Worm (Caenorhabditis elegans) whole organism, late embryonic: ENCODE results near the gene col-68.

Experiments used
- C08G9.2 ChIP-seq: sonication (generic microtip); optimal IDR thresholded peaks from 2 replicates; lab custom pipeline; 2016; ENCODE audit warnings: mild to moderate bottlenecking, missing genetic modification characterization, moderate library complexity, missing compliant biosample characterization
- C38D4.7 ChIP-seq: fragments of 200-800 bp; sonication (Bioruptor generic); optimal IDR thresholded peaks from 2 replicates; lab custom pipeline; 2018; ENCODE audit warnings: mild to moderate bottlenecking, missing genetic modification characterization, moderate library complexity, missing compliant biosample characterization
- T23F11.4 ChIP-seq: fragments of 200-800 bp; sonication (Bioruptor generic); optimal IDR thresholded peaks from 2 replicates; lab custom pipeline; 2018; ENCODE audit warnings: mild to moderate bottlenecking, missing genetic modification characterization, missing compliant biosample characterization
- Y22D7AL.16 ChIP-seq: sonication (generic microtip); optimal IDR thresholded peaks from 2 replicates; lab custom pipeline; 2016; ENCODE audit warnings: missing genetic modification characterization, missing compliant biosample characterization
- ahr-1 ChIP-seq: sonication (generic microtip); optimal IDR thresholded peaks from 2 replicates; lab custom pipeline; 2016; ENCODE audit warnings: missing genetic modification characterization, missing compliant biosample characterization
- ceh-2 ChIP-seq: sonication (generic microtip); optimal IDR thresholded peaks from 2 replicates; lab custom pipeline; 2016; ENCODE audit warnings: missing genotype, missing genetic modification characterization, missing compliant biosample characterization
- ceh-22 ChIP-seq: sonication (generic microtip); optimal IDR thresholded peaks from 2 replicates; lab custom pipeline; 2017; ENCODE audit warnings: missing biosample characterization, missing genetic modification characterization
- ceh-24 ChIP-seq: sonication (generic microtip); optimal IDR thresholded peaks from 2 replicates; lab custom pipeline; 2016; ENCODE audit warnings: mild to moderate bottlenecking, missing genetic modification characterization, missing compliant biosample characterization
- ceh-30 ChIP-seq: fragments of 150-350 bp; optimal IDR thresholded peaks from 2 replicates; lab custom pipeline; 2014; ENCODE audit warnings: missing biosample characterization, missing genetic modification characterization
- ceh-31 ChIP-seq: sonication (generic microtip); optimal IDR thresholded peaks from 2 replicates; lab custom pipeline; 2016; ENCODE audit warnings: missing genetic modification characterization, missing compliant biosample characterization
- ceh-34 ChIP-seq: sonication (generic microtip); optimal IDR thresholded peaks from 2 replicates; lab custom pipeline; 2016; ENCODE audit warnings: mild to moderate bottlenecking, missing genetic modification characterization, missing compliant biosample characterization
- ceh-45 ChIP-seq: fragments of 200-800 bp; sonication (Bioruptor generic); IDR thresholded peaks from 2 replicates; pipeline ENCODE4 v1.3.6; 2022; ENCODE audit warnings: missing genetic modification reagents, missing genetic modification characterization, missing compliant biosample characterization
- ceh-6 ChIP-seq: fragments of 200-800 bp; sonication (Bioruptor generic); optimal IDR thresholded peaks from 2 replicates; lab custom pipeline; 2018; ENCODE audit warnings: mild to moderate bottlenecking, missing genetic modification characterization, missing compliant biosample characterization
- ceh-9 ChIP-seq: sonication (generic microtip); optimal IDR thresholded peaks from 2 replicates; lab custom pipeline; 2016; ENCODE audit warnings: mild to moderate bottlenecking, missing genetic modification characterization, inconsistent platforms, missing compliant biosample characterization
- che-1 ChIP-seq: sonication (generic microtip); optimal IDR thresholded peaks from 2 replicates; lab custom pipeline; 2016; ENCODE audit warnings: mild to moderate bottlenecking, missing genetic modification characterization, missing compliant biosample characterization
- dmd-4 ChIP-seq: sonication (generic microtip); optimal IDR thresholded peaks from 2 replicates; lab custom pipeline; 2016; ENCODE audit warnings: borderline replicate concordance, missing genetic modification characterization, missing compliant biosample characterization
- eyg-1 ChIP-seq: sonication (generic microtip); optimal IDR thresholded peaks from 2 replicates; lab custom pipeline; 2016; ENCODE audit warnings: missing genotype, missing genetic modification characterization, missing compliant biosample characterization
- fax-1 ChIP-seq: sonication (generic microtip); optimal IDR thresholded peaks from 2 replicates; lab custom pipeline; 2016; ENCODE audit warnings: missing genotype, missing genetic modification characterization, missing compliant biosample characterization
- fkh-10 ChIP-seq: fragments of 150-350 bp; optimal IDR thresholded peaks from 2 replicates; lab custom pipeline; 2014; ENCODE audit warnings: missing biosample characterization, missing genetic modification reagents, missing genetic modification characterization
- fkh-6 ChIP-seq: sonication (generic microtip); optimal IDR thresholded peaks from 2 replicates; lab custom pipeline; 2016; ENCODE audit warnings: missing genetic modification characterization, missing compliant biosample characterization
- hlh-13 ChIP-seq: fragments of 200-800 bp; sonication (Bioruptor generic); optimal IDR thresholded peaks from 2 replicates; lab custom pipeline; 2018; ENCODE audit warnings: mild to moderate bottlenecking, missing genetic modification characterization, missing compliant biosample characterization
- hlh-15 ChIP-seq: sonication (generic microtip); optimal IDR thresholded peaks from 2 replicates; lab custom pipeline; 2016; ENCODE audit warnings: missing genetic modification characterization, missing compliant biosample characterization
- lin-11 ChIP-seq: fragments of 200-800 bp; sonication (Bioruptor generic); optimal IDR thresholded peaks from 2 replicates; lab custom pipeline; 2018; ENCODE audit warnings: mild to moderate bottlenecking, missing genetic modification characterization, missing compliant biosample characterization
- nfya-1 ChIP-seq: sonication (generic microtip); optimal IDR thresholded peaks from 2 replicates; lab custom pipeline; 2017; ENCODE audit warnings: missing genetic modification characterization, mild to moderate bottlenecking, missing compliant biosample characterization, antibody characterized with exemption, moderate library complexity
- nhr-11 ChIP-seq: fragments of 150-350 bp; optimal IDR thresholded peaks from 2 replicates; lab custom pipeline; 2014; ENCODE audit warnings: missing biosample characterization, missing genetic modification characterization
- nhr-232 ChIP-seq: sonication (generic microtip); optimal IDR thresholded peaks from 2 replicates; lab custom pipeline; 2016; ENCODE audit warnings: missing genetic modification characterization, missing compliant biosample characterization
- npax-4 ChIP-seq: sonication (generic microtip); optimal IDR thresholded peaks from 2 replicates; lab custom pipeline; 2016; ENCODE audit warnings: missing genetic modification characterization, missing compliant biosample characterization
- odd-2 ChIP-seq: sonication (generic microtip); optimal IDR thresholded peaks from 2 replicates; lab custom pipeline; 2017; ENCODE audit warnings: antibody characterized with exemption, mild to moderate bottlenecking, missing genetic modification characterization, missing compliant biosample characterization
- pha-2 ChIP-seq: sonication (generic microtip); optimal IDR thresholded peaks from 2 replicates; lab custom pipeline; 2017; ENCODE audit warnings: mild to moderate bottlenecking, missing genetic modification characterization, missing compliant biosample characterization
- pha-4 ChIP-seq: fragments of 150-350 bp; optimal IDR thresholded peaks from 2 replicates; lab custom pipeline; 2018; ENCODE audit warnings: missing biosample characterization, missing genetic modification reagents, missing genetic modification characterization
- sox-2 ChIP-seq: fragments of 200-800 bp; sonication (Bioruptor generic); IDR thresholded peaks from 2 replicates; pipeline ENCODE4 v1.3.6; 2022; ENCODE audit warnings: missing genetic modification reagents, missing genetic modification characterization, missing compliant biosample characterization
- sox-4 ChIP-seq: sonication (generic microtip); optimal IDR thresholded peaks from 2 replicates; lab custom pipeline; 2017; ENCODE audit warnings: mild to moderate bottlenecking, missing genetic modification characterization, inconsistent platforms, missing compliant biosample characterization
- syd-9 ChIP-seq: sonication (generic microtip); optimal IDR thresholded peaks from 2 replicates; lab custom pipeline; 2016; ENCODE audit warnings: mild to moderate bottlenecking, missing genetic modification characterization, moderate library complexity, missing compliant biosample characterization
- tbx-2 ChIP-seq: sonication (generic microtip); optimal IDR thresholded peaks from 2 replicates; lab custom pipeline; 2016; ENCODE audit warnings: missing genetic modification characterization, missing compliant biosample characterization
- unc-42 ChIP-seq: sonication (generic microtip); optimal IDR thresholded peaks from 2 replicates; lab custom pipeline; 2016; ENCODE audit warnings: missing genotype, missing genetic modification characterization, missing compliant biosample characterization
- unc-55 ChIP-seq: sonication (generic microtip); optimal IDR thresholded peaks from 2 replicates; lab custom pipeline; 2017; ENCODE audit warnings: missing biosample characterization, missing genetic modification reagents, missing genetic modification characterization
- unc-86 ChIP-seq: sonication (generic microtip); optimal IDR thresholded peaks from 2 replicates; lab custom pipeline; 2016; ENCODE audit warnings: missing genetic modification characterization, missing compliant biosample characterization
- ztf-16 ChIP-seq: sonication (generic microtip); optimal IDR thresholded peaks from 2 replicates; lab custom pipeline; 2017; ENCODE audit warnings: missing genetic modification characterization, missing compliant biosample characterization

col-68 gene

DNA sequence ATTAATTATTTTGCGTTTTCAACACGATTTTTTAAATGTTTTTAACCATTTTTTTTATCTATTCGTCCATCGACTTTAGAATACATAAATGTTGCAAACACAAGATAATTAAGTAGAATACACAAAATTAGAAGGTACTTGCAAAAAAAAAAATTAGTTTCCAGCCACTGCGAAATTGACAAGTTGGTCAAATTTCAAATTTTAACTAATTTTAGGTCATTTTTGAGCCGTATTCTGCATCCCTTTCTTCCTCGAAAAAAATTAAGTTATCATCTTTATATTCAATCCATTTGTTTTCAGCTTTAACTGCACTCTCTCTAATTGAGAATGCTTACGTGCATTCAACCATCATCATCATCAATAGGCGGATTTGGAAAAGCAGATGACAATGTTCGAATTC lies 35.0 kb upstream of the col-68 start, which contains the start of gene egl-26:
TSS of gene egl-26 (plus strand) at position 301 of the 400 bp plus-strand sequence.
- TF ChIP-seq ceh-45 (GFP tag; lab: Robert Waterston, UW): no peak
- TF ChIP-seq ceh-31 (tag; lab: Kevin White, UChicago): no peak
- TF ChIP-seq ceh-30 (tag; lab: Kevin White, UChicago): no peak
- TF ChIP-seq ceh-9 (tag; lab: Kevin White, UChicago): no peak
- TF ChIP-seq ceh-6 (GFP tag; lab: Kevin White, UChicago): no peak
- TF ChIP-seq ceh-24 (tag; lab: Kevin White, UChicago): no peak
- no peak for TF ChIP-seq C08G9.2 (tag; lab: Kevin White, UChicago)
- TF ChIP-seq eyg-1: no peak
- TF ChIP-seq Y22D7AL.16 (tag; lab: Kevin White, UChicago): no peak
- no peak for TF ChIP-seq ztf-16
- TF ChIP-seq sox-4 (tag; lab: Kevin White, UChicago): no peak
- no peak for TF ChIP-seq dmd-4
- TF ChIP-seq hlh-15 (tag; lab: Kevin White, UChicago): no peak
- TF ChIP-seq ahr-1 (tag; lab: Kevin White, UChicago): no peak

DNA sequence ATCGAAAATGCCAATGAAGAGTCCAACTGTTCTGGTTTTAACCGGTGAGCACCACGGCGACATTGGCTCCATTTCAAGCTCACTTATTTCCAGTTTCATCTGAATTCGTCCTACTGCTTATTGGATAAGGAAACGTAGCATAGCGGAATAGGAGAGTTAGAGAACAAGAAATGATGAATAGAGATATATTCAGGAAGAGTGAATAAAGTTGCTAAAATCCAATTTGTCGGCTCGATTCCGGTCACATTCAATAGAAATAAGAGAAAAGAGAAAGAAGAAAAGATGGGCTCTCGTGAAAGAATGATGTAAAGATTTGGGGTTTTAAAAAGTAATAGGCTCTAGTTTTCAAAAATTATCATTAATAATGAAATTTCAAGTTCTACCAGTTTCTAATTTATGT lies 31.0 kb upstream of the col-68 start:
- TF ChIP-seq odd-2 (tag; lab: Kevin White, UChicago) (no peak), pha-4 (tag; lab: Kevin White, UChicago) (no peak), fkh-6 (tag; lab: Kevin White, UChicago) (no peak), fkh-10 (GFP tag; lab: Kevin White, UChicago) (peak; percentile 11), unc-42 (tag; lab: Kevin White, UChicago) (peak; percentile 97)
- TF ChIP-seq, all 69 proteins: peak for 2

DNA sequence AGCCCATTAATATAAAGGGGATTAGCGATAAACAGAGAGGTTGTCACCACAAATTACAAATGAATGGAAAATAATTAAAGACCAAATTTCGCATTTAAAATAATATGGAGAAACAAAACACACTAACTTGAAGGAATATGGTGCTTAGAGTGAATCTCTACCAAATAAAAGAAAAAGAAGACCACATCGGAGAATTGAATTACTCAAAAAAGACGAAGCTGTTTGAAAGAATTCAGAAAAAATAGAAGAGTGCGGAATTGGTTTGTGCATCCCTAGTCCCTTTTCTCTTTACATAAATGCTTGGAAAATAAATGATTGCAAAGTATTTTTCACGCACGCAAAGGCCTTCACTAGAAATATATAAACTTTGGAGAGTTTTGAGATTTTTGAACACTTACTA lies 30.4 kb upstream of the col-68 start:
- TF ChIP-seq fax-1 (no peak), nhr-11 (no peak), syd-9 (tag; lab: Kevin White, UChicago) (no peak), hlh-13 (GFP tag; lab: Kevin White, UChicago) (no peak), sox-2 (GFP tag; lab: Robert Waterston, UW) (no peak), eyg-1 (no peak), dmd-4 (no peak), pha-2 (no peak), lin-11 (tag; lab: Kevin White, UChicago) (no peak), nfya-1 (tag; lab: Kevin White, UChicago) (no peak), ceh-22 (no peak), ceh-34 (tag; lab: Kevin White, UChicago) (no peak), ceh-6 (GFP tag; lab: Kevin White, UChicago) (no peak), T23F11.4 (GFP tag; lab: Kevin White, UChicago) (no peak), unc-86 (tag; lab: Kevin White, UChicago) (no peak)

DNA sequence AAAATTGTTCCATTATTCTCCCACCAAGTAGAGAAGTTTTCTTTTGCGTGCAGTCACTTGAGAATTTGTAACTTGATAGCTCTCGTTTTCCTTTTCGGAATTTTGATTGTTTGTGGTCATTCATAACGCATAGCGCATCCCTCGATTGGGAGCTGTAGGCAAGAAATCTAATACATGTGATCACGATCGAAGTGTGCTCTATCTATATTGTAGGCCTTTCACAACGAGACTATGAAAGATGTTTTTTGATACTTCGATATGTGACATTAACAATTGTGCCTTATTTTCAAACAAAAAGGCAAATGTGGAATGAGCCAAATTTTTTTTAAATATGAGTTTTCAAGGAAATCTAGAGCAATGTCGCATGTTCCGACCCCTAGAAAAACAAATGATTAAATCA lies 28.5 kb upstream of the col-68 start:
- no peak for TF ChIP-seq che-1 (tag; lab: Kevin White, UChicago)
- peak; percentile 51 for TF ChIP-seq ceh-34 (tag; lab: Kevin White, UChicago)

DNA sequence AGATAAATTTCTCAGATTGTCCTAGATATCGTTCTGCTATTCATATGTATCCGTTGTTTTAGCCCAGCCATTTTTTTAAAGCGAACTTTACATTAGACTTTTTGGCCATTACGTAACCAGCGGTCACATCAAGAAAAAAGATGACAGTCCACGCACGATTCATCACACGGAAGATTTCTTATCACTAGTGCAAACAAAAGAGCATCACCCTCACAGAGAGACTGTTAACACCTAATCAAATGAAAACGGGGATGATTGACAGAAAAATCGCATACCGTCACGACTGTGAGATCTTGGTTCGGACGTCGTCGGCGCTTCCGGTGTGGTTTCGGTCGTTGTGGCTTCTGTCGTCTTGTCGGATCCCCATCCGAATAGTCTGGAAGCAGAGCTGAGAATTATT lies 27.7 kb upstream of the col-68 start:
- TF ChIP-seq ceh-2 (tag; lab: Kevin White, UChicago) (no peak), unc-86 (tag; lab: Kevin White, UChicago) (no peak), nhr-232 (no peak), ahr-1 (tag; lab: Kevin White, UChicago) (no peak), npax-4 (tag; lab: Kevin White, UChicago) (no peak), C38D4.7 (no peak), tbx-2 (no peak), ceh-45 (GFP tag; lab: Robert Waterston, UW) (no peak), unc-55 (GFP tag; lab: Kevin White, UChicago) (no peak)
